Fruit fly (Drosophila melanogaster): ENCODE results near the gene Ir94f.

Ir94f gene

DNA sequence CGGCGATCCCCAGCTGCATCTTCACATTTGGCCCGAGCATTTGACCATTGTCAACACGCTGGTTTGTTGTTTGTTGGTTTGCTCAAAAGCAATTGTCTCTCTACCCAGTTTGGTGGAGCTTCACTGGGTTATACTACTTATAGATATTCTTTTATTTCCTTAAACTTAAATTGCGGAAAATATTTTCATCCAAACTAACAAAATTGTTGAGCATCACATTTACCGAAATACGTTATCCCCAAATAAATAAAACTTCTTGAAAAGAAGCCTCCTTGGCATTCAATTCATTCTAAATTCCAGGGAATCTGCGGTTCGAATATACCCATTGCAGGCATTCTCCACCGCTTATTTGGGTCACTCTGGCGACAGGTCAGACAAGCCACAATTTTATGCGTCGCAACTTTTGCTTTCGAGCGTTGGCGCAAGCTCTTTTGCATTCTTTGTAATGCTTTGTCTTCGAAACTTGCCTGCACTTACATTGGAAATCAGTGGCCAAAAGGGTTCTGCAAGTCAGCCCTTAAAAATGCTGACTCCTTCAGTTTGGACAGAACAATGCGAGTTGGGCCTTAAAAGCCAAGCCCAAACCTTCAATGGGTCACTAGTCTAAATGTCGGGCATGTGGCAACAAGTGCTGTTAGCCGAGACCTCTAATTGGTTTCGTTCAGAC, at the start of gene Ir94f:
Gene Ir94f, plus strand, starts transcription at position 617 of the 667 bp plus-strand sequence.
- TF ChIP-seq bab1 (GFP tag; optimal IDR thresholded peaks at IDR 0.05) (no peak), kay (GFP tag; ENCODE audit: borderline replicate concordance) (no peak), CG7045 (GFP tag; optimal IDR thresholded peaks at IDR 0.05) (no peak), tj (GFP tag; optimal IDR thresholded peaks at IDR 0.05) (no peak), CG11617 (GFP tag; optimal IDR thresholded peaks at IDR 0.05) (no peak), CG12768 (GFP tag; optimal IDR thresholded peaks at IDR 0.05) (no peak), cnc (optimal IDR thresholded peaks at IDR 0.05) (no peak), Mnt (GFP tag; optimal IDR thresholded peaks at IDR 0.05) (no peak), CG14711 (tag; optimal IDR thresholded peaks at IDR 0.05) (no peak), CG1620 (GFP tag; optimal IDR thresholded peaks at IDR 0.05) (no peak), ovo (GFP tag; optimal IDR thresholded peaks at IDR 0.05) (no peak), pad (GFP tag; optimal IDR thresholded peaks at IDR 0.05) (no peak), CG5204 (GFP tag; optimal IDR thresholded peaks at IDR 0.05) (no peak), toe (GFP tag; optimal IDR thresholded peaks at IDR 0.05) (no peak), cic (GFP tag; optimal IDR thresholded peaks at IDR 0.05) (no peak), Crg-1 (GFP tag; optimal IDR thresholded peaks at IDR 0.05) (no peak), Clk (GFP tag; optimal IDR thresholded peaks at IDR 0.05) (no peak), Hr96 (GFP tag; optimal IDR thresholded peaks at IDR 0.05) (no peak), CG7101 (tag; optimal IDR thresholded peaks at IDR 0.05) (no peak), CG33017 (tag; optimal IDR thresholded peaks at IDR 0.05) (no peak)

DNA sequence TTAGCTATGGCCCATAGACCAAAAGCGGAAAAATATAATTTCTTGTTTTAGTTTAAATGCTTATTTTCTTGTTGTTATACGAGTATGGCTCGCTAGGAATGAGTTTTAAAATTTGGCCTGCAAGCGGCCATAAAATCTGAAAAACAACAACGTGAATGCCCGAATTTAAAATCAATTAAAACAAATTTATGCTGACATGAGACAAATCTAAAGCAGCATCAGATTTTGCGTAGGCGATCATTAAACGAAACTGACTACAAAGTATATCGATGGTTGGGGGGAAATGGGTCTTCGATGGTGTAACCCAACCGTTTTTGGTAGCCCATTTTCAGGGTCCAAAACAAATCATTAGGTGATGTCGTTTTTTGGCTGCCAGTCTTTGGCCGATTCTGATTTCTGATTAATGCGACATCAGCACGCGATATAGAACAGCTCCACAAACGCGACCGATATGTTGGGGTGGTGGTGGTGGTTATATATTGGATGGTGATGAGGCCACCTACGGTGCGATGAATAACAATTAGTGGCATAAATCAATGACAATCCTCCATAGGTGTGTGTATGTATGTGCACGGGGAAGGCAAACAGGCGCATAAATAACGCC, 43.4 kb upstream of the Ir94f start:
- TF ChIP-seq toe (GFP tag; optimal IDR thresholded peaks at IDR 0.05), result no peak

DNA sequence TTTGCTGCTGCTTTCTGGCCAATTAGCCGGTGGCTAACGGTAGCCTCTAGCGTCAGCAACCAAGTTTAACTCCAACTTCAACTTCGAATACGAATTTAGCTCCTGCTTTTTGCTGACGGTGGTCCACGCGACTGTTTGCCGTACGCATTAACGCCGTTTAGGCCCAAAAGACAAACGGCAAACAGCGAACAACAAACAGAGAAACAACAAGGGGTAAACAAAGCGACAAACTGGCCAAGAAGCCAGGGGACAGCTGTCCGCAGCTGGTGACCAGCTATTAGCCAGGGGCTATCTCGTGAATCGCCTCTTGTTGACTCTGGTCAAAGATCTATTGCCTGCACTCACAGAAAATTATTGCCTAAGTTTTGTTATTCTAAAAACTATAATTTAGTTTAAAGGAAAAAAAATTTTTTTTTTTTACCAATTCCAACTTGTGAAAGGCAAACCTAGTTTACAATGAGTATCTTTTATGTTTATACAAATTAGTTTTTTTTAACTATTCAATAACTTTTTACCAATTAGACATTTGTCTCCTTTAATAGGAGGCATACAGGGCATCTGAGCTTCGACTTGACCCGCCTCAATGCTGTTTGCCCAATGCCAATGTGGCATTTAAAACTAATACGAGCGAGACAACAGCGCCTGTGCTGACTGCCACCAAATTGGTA, 36.3 kb upstream of the Ir94f start:
- TF ChIP-seq CG1620 (GFP tag; optimal IDR thresholded peaks at IDR 0.05), result no peak
- no peak for TF ChIP-seq CG5204 (GFP tag; optimal IDR thresholded peaks at IDR 0.05)
- no peak for TF ChIP-seq cnc (optimal IDR thresholded peaks at IDR 0.05)
- TF ChIP-seq toe (GFP tag; optimal IDR thresholded peaks at IDR 0.05), result no peak
- TF ChIP-seq CG7045 (GFP tag; optimal IDR thresholded peaks at IDR 0.05), result no peak
- no peak for TF ChIP-seq CG12768 (GFP tag; optimal IDR thresholded peaks at IDR 0.05)
- TF ChIP-seq Crg-1 (GFP tag; optimal IDR thresholded peaks at IDR 0.05), result no peak
- no peak for TF ChIP-seq Clk (GFP tag; optimal IDR thresholded peaks at IDR 0.05)
- TF ChIP-seq cic (GFP tag; optimal IDR thresholded peaks at IDR 0.05), result no peak
- no peak for TF ChIP-seq pad (GFP tag; optimal IDR thresholded peaks at IDR 0.05)
- TF ChIP-seq CG11617 (GFP tag; optimal IDR thresholded peaks at IDR 0.05), result no peak

DNA sequence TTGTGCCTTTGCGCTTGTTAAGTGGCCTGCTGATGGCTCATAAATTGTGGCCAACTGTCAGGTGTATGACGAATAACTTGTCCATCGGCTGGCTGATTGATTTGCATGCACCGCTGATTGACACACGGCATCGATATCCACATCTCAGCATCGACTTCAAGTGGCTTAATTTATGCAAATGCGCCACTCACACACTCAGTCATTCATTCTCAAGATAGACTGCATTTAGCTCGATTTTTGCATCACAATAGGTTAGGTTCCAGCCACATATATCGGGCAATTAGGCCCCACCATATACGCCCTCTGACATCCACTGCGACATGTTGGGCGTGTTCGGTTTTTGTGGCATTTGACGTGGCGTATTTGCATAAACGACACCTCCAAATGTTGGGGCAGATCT, 25.8 kb upstream of the Ir94f start:
- no peak for TF ChIP-seq CG7101 (tag; optimal IDR thresholded peaks at IDR 0.05)
- no peak for TF ChIP-seq CG33017 (tag; optimal IDR thresholded peaks at IDR 0.05)
- TF ChIP-seq kay (GFP tag; ENCODE audit: borderline replicate concordance), result no peak
- TF ChIP-seq CG1620 (GFP tag; optimal IDR thresholded peaks at IDR 0.05), result no peak

DNA sequence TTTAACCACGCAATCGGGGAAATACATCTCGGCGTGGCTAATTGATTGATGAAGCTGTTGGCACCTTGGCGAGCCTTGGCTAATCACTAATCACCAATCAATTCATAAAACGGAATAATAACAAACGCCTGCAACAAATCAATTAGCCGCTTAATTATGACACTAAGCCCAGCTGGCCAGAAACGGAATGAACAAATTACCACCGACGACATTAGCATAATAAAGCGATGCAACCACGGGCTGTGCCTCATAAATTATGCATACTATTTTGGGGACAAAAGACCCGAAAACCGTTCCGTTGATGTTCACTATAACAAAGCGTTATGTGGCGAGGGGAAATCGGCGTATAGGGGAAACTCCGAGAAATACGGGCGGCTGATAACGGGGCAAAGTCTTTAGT, 21.0 kb upstream of the Ir94f start:
- TF ChIP-seq cnc (optimal IDR thresholded peaks at IDR 0.05), result no peak
- TF ChIP-seq CG12768 (GFP tag; optimal IDR thresholded peaks at IDR 0.05), result no peak
- no peak for TF ChIP-seq tj (GFP tag; optimal IDR thresholded peaks at IDR 0.05)
- TF ChIP-seq Hr96 (GFP tag; optimal IDR thresholded peaks at IDR 0.05), result no peak
- no peak for TF ChIP-seq cic (GFP tag; optimal IDR thresholded peaks at IDR 0.05)
- TF ChIP-seq toe (GFP tag; optimal IDR thresholded peaks at IDR 0.05), result no peak
- TF ChIP-seq CG1620 (GFP tag; optimal IDR thresholded peaks at IDR 0.05), result no peak
- TF ChIP-seq kay (GFP tag; ENCODE audit: borderline replicate concordance), result no peak
- no peak for TF ChIP-seq CG33017 (tag; optimal IDR thresholded peaks at IDR 0.05)
- no peak for TF ChIP-seq CG7101 (tag; optimal IDR thresholded peaks at IDR 0.05)

DNA sequence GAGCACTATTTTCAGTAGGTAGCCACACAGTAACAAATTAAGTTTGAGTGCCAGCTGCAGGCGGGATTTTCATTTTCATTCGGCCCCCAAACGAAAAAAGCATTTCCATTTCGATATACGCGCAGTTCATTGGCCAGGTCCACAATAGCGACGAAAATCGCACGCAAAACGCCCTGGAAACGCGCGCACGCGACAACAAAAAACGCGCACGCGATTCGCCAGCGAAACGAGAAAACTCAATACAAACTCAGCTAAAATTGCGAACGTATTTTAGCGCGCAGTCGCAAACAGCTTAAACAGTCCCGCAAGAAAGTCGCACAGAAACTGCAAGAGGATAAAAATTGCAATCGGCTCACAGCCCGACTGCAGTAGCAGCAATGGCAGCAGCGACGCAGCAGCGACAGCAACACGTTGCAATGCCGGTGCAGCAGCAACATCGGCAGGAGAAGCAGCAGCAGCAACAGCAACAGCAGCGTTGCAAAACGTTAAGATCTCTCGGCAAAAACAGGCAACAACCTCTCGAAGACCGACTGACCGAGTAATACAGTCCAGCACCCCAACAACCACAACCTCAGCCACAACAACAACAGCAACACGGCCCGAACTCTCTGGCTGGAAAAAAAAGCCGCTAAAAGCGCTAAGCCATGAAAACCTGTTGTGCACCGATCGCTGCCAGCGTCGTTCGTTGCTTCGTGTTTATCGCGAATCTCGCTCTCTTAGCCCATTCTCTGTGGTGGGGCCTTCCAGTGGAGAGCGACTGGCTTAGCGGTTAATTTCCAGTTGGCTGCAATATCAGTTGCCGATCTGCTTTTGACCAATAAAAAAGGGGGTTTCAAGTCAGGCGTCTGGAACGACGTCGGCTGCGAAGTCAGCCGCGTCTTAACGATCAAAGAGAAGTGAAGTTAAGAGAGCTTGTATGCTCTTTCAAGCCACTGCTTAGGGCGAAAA, 9.4 kb upstream of the Ir94f start, which contains the start of gene CG4374:
Gene CG4374, minus strand, starts transcription at position 268 of the 948 bp plus-strand sequence.
- TF ChIP-seq Hr96 (GFP tag; optimal IDR thresholded peaks at IDR 0.05), result no peak
- no peak for TF ChIP-seq CG7045 (GFP tag; optimal IDR thresholded peaks at IDR 0.05)
- TF ChIP-seq Clk (GFP tag; optimal IDR thresholded peaks at IDR 0.05), result no peak
- TF ChIP-seq CG1620 (GFP tag; optimal IDR thresholded peaks at IDR 0.05), result no peak
- TF ChIP-seq pad (GFP tag; optimal IDR thresholded peaks at IDR 0.05), result no peak
- TF ChIP-seq CG12768 (GFP tag; optimal IDR thresholded peaks at IDR 0.05), result no peak
- TF ChIP-seq Mnt (GFP tag; optimal IDR thresholded peaks at IDR 0.05), result no peak
- TF ChIP-seq CG33017 (tag; optimal IDR thresholded peaks at IDR 0.05), result no peak
- no peak for TF ChIP-seq toe (GFP tag; optimal IDR thresholded peaks at IDR 0.05)
- TF ChIP-seq cic (GFP tag; optimal IDR thresholded peaks at IDR 0.05), result no peak
- no peak for TF ChIP-seq CG7101 (tag; optimal IDR thresholded peaks at IDR 0.05)
- no peak for TF ChIP-seq bab1 (GFP tag; optimal IDR thresholded peaks at IDR 0.05)
- no peak for TF ChIP-seq tj (GFP tag; optimal IDR thresholded peaks at IDR 0.05)
